Worm (Caenorhabditis elegans) whole organism, mixed stage, embryonic: ENCODE data around the gene T05C12.1.

Experiments
- cnd-1 ChIP-seq: fragments of 200-800 bp; sonication (Bioruptor generic); optimal IDR thresholded peaks from 2 replicates; lab custom pipeline; 2018; ENCODE audit warnings: mild to moderate bottlenecking, missing genetic modification characterization, missing compliant biosample characterization
- nhr-2 ChIP-seq: fragments of 150-350 bp; optimal IDR thresholded peaks from 2 replicates; lab custom pipeline; 2014; ENCODE audit warnings: missing biosample characterization, missing genetic modification characterization

DNA sequence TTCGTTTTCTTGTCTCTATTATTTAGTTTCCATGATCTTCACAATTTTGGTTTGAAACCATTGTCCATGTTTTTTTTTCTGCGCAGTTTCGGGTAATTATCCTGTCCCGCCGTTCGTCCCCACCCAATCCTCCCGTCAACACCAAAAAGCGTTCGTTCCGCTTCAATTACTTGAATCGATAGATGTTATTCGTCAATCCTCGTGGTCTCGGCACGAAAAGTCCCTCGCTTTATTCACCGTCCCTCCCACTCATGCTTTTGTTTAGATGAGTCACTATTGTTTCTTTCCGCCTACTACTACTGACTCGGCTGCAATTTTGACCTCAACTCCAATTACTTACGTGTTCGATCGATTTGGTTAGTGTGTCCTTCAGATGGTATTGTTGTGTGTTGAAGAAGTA is 49.9 kb downstream of the T05C12.1 start:
- TF ChIP-seq nhr-2 (tag; lab: Kevin White, UChicago) (no peak), cnd-1 (tag; lab: Kevin White, UChicago) (no peak)
